Worm (Caenorhabditis elegans) whole organism, late embryonic: Measurements from ENCODE around the gene R11D1.3.

Experiments used
- C08G9.2 ChIP-seq: sonication (generic microtip); optimal IDR thresholded peaks from 2 replicates; lab custom pipeline; 2016; ENCODE audit warnings: mild to moderate bottlenecking, missing genetic modification characterization, moderate library complexity, missing compliant biosample characterization
- K09A11.1 ChIP-seq: sonication (generic microtip); optimal IDR thresholded peaks from 2 replicates; lab custom pipeline; 2017; ENCODE audit warnings: antibody characterized with exemption, mild to moderate bottlenecking, missing genetic modification characterization, missing compliant biosample characterization; ENCODE audit not compliant: insufficient read depth
- ama-1 ChIP-seq: fragments of 150-350 bp; optimal IDR thresholded peaks from 2 replicates; lab custom pipeline; 2014
- ceh-31 ChIP-seq: sonication (generic microtip); optimal IDR thresholded peaks from 2 replicates; lab custom pipeline; 2016; ENCODE audit warnings: missing genetic modification characterization, missing compliant biosample characterization
- dmd-4 ChIP-seq: sonication (generic microtip); optimal IDR thresholded peaks from 2 replicates; lab custom pipeline; 2016; ENCODE audit warnings: borderline replicate concordance, missing genetic modification characterization, missing compliant biosample characterization
- elt-2 ChIP-seq: sonication (generic microtip); optimal IDR thresholded peaks from 2 replicates; lab custom pipeline; 2016; ENCODE audit warnings: missing genetic modification reagents, missing genetic modification characterization, missing compliant biosample characterization
- elt-4 ChIP-seq: sonication (generic microtip); optimal IDR thresholded peaks from 2 replicates; lab custom pipeline; 2016; ENCODE audit warnings: missing genetic modification characterization, missing compliant biosample characterization
- fkh-10 ChIP-seq: fragments of 150-350 bp; optimal IDR thresholded peaks from 2 replicates; lab custom pipeline; 2014; ENCODE audit warnings: missing biosample characterization, missing genetic modification reagents, missing genetic modification characterization
- madf-2 ChIP-seq: sonication (generic microtip); optimal IDR thresholded peaks from 2 replicates; lab custom pipeline; 2017; ENCODE audit warnings: missing genetic modification characterization, missing compliant biosample characterization
- pha-4 ChIP-seq: fragments of 150-350 bp; optimal IDR thresholded peaks from 2 replicates; lab custom pipeline; 2018; ENCODE audit warnings: missing biosample characterization, missing genetic modification reagents, missing genetic modification characterization
- sdc-2 ChIP-seq: sonication (generic microtip); optimal IDR thresholded peaks from 2 replicates; lab custom pipeline; 2016; ENCODE audit warnings: missing genotype, missing genetic modification characterization, missing compliant biosample characterization
- sox-2 ChIP-seq: fragments of 200-800 bp; sonication (Bioruptor generic); IDR thresholded peaks from 2 replicates; pipeline ENCODE4 v1.3.6; 2022; ENCODE audit warnings: missing genetic modification reagents, missing genetic modification characterization, missing compliant biosample characterization
- sox-4 ChIP-seq: sonication (generic microtip); optimal IDR thresholded peaks from 2 replicates; lab custom pipeline; 2017; ENCODE audit warnings: mild to moderate bottlenecking, missing genetic modification characterization, inconsistent platforms, missing compliant biosample characterization
- tbx-2 ChIP-seq: sonication (generic microtip); optimal IDR thresholded peaks from 2 replicates; lab custom pipeline; 2016; ENCODE audit warnings: missing genetic modification characterization, missing compliant biosample characterization

DNA sequence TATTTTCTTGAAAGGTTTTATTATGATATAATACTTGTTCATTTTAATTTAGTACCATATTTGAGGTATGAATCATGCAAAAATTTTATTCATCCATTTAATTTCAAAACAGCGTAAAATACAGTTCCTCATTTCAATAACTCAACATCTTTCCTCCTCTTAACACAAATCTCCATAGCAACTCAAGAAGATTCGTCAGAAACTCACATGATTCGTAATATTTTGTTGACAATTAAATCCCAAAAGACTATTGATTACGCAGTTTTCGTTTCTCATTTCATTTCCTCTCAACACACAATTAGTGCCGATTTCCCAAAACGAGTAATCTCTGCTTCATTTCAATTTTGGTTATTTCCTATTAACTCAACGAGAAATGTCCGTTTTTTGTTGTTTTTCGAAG, 3.6 kb downstream of the R11D1.3 start, which contains the start of gene R11D1.2:
- TF ChIP-seq sox-2 (GFP tag; lab: Robert Waterston, UW) (no peak), elt-2 (tag; lab: Kevin White, UChicago) (no peak), sdc-2 (tag; lab: Kevin White, UChicago) (no peak), madf-2 (tag; lab: Kevin White, UChicago) (no peak), sox-4 (no peak), pha-4 (tag; lab: Kevin White, UChicago) (no peak), ama-1 (lab: Kevin White, UChicago) (no peak), ceh-31 (no peak), C08G9.2 (tag; lab: Kevin White, UChicago) (no peak), elt-4 (no peak), tbx-2 (no peak), fkh-10 (GFP tag; lab: Kevin White, UChicago) (no peak), K09A11.1 (tag; lab: Kevin White, UChicago) (no peak), dmd-4 (no peak)
